Fruit fly (Drosophila melanogaster) whole organism, wandering third instar larva: ENCODE data around the gene Sil1.
A peak's percentile ranks its signal among the peaks of the same experiment; 100 is the strongest.

Experiments used
- Abd-B ChIP-seq: fragments of >200 bp; optimal IDR thresholded peaks from 2 replicates; lab custom pipeline; 2017; ENCODE audit warnings: missing biosample characterization, missing genetic modification characterization
- CG32264 ChIP-seq: fragments of 200-800 bp; sonication (Bioruptor generic); optimal IDR thresholded peaks from 2 replicates; lab custom pipeline; 2016; ENCODE audit warnings: missing biosample characterization, missing genetic modification characterization
- CG9705 ChIP-seq: fragments of 200-800 bp; sonication (Bioruptor generic); optimal IDR thresholded peaks from 2 replicates; lab custom pipeline; 2018; ENCODE audit warnings: missing biosample characterization, mild to moderate bottlenecking, missing genetic modification characterization
- CrebA ChIP-seq: fragments of 200-800 bp; sonication (Bioruptor generic); optimal IDR thresholded peaks from 2 replicates; lab custom pipeline; 2016; ENCODE audit warnings: missing biosample characterization, mild to moderate bottlenecking, missing genetic modification characterization, borderline replicate concordance
- Dfd ChIP-seq: fragments of >200 bp; optimal IDR thresholded peaks from 2 replicates; lab custom pipeline; 2017; ENCODE audit warnings: missing biosample characterization, missing genetic modification characterization
- Dif ChIP-seq: fragments of 200-275, 200-300 bp; sonication (Bioruptor generic); optimal IDR thresholded peaks from 2 replicates; lab custom pipeline; 2018; ENCODE audit warnings: missing biosample characterization, missing genetic modification characterization; ENCODE audit not compliant: partially characterized antibody
- GATAd ChIP-seq: sonication (Bioruptor generic); optimal IDR thresholded peaks from 2 replicates; lab custom pipeline; 2016; ENCODE audit warnings: missing biosample characterization, missing genetic modification characterization
- HLH106 ChIP-seq: fragments of 200-800 bp; optimal IDR thresholded peaks from 3 replicates; lab custom pipeline; 2019; ENCODE audit warnings: missing biosample characterization, mild to moderate bottlenecking, missing genetic modification characterization, moderate library complexity
- Hnf4 ChIP-seq: fragments of 200-800 bp; sonication (Bioruptor generic); optimal IDR thresholded peaks from 2 replicates; lab custom pipeline; 2016; ENCODE audit warnings: missing biosample characterization, mild to moderate bottlenecking, missing genetic modification characterization
- Hr78 ChIP-seq: fragments of >200 bp; optimal IDR thresholded peaks from 2 replicates; lab custom pipeline; 2017; ENCODE audit warnings: missing biosample characterization, missing genetic modification characterization
- Hr83 ChIP-seq: fragments of 200-300 bp; sonication (Bioruptor generic); optimal IDR thresholded peaks from 2 replicates; lab custom pipeline; 2016; ENCODE audit warnings: missing biosample characterization, mild to moderate bottlenecking, missing genetic modification characterization, moderate library complexity; ENCODE audit not compliant: poor library complexity, severe bottlenecking
- Jra ChIP-seq: sonication (Bioruptor generic); optimal IDR thresholded peaks from 2 replicates; lab custom pipeline; 2016; ENCODE audit warnings: missing biosample characterization, missing genetic modification characterization
- Mio ChIP-seq: sonication (Bioruptor generic); optimal IDR thresholded peaks from 2 replicates; lab custom pipeline; 2016; ENCODE audit warnings: missing biosample characterization, missing genetic modification characterization
- Myc ChIP-seq: fragments of >200 bp; optimal IDR thresholded peaks from 2 replicates; lab custom pipeline; 2017
- N ChIP-seq: fragments of >200 bp; optimal IDR thresholded peaks from 2 replicates; lab custom pipeline; 2018; ENCODE audit warnings: missing biosample characterization, missing external identifiers, missing genetic modification characterization
- OdsH ChIP-seq: fragments of 200-800 bp; sonication (Bioruptor generic); optimal IDR thresholded peaks from 2 replicates; lab custom pipeline; 2016; ENCODE audit warnings: missing biosample characterization, mild to moderate bottlenecking, missing genetic modification characterization
- Rel ChIP-seq, 2 experiments: fragments of 200-800 bp; sonication (Bioruptor generic) in 1 of 2; optimal IDR thresholded peaks; 2 replicates in 1 of 2; 3 replicates in 1 of 2; lab custom pipeline; 2016 to 2019; ENCODE audit warnings: mild to moderate bottlenecking in 2 of 2, missing biosample characterization in 2 of 2, missing genetic modification characterization in 2 of 2, moderate library complexity in 1 of 2
- Sp1 ChIP-seq: fragments of 200-800 bp; sonication (Bioruptor generic); optimal IDR thresholded peaks from 3 replicates; lab custom pipeline; 2019; ENCODE audit warnings: missing biosample characterization, mild to moderate bottlenecking, missing genetic modification characterization, moderate library complexity
- Vsx2 ChIP-seq: fragments of 200-300, 225-300 bp; sonication (Bioruptor generic); optimal IDR thresholded peaks from 2 replicates; lab custom pipeline; 2018; ENCODE audit warnings: missing biosample characterization, missing genetic modification characterization; ENCODE audit not compliant: partially characterized antibody
- br ChIP-seq: fragments of 200-800 bp; sonication (Bioruptor generic); optimal IDR thresholded peaks from 2 replicates; lab custom pipeline; 2016; ENCODE audit warnings: missing biosample characterization, missing genetic modification characterization
- brk ChIP-seq: fragments of 200-800 bp; sonication (Bioruptor generic); optimal IDR thresholded peaks from 2 replicates; lab custom pipeline; 2016; ENCODE audit warnings: missing biosample characterization, mild to moderate bottlenecking, missing genetic modification characterization
- dl ChIP-seq, 2 experiments: fragments of 175-275, 200-275 bp in 1 of 2; fragments of 200-275 bp in 1 of 2; sonication (Bioruptor generic); optimal IDR thresholded peaks; lab custom pipeline; 2018; ENCODE audit warnings: mild to moderate bottlenecking in 2 of 2, missing biosample characterization in 2 of 2, missing genetic modification characterization in 2 of 2, moderate library complexity in 2 of 2; ENCODE audit not compliant: partially characterized antibody in 2 of 2, insufficient read depth in 1 of 2
- dmrt93B ChIP-seq: fragments of 200-800 bp; sonication (Bioruptor generic); optimal IDR thresholded peaks from 2 replicates; lab custom pipeline; 2018; ENCODE audit warnings: missing biosample characterization, mild to moderate bottlenecking, missing genetic modification characterization
- dsf ChIP-seq: sonication (Bioruptor generic); optimal IDR thresholded peaks from 2 replicates; lab custom pipeline; 2016; ENCODE audit warnings: missing biosample characterization, missing genetic modification characterization, borderline replicate concordance
- ey ChIP-seq: fragments of 200-800 bp; sonication (Bioruptor generic); optimal IDR thresholded peaks from 2 replicates; lab custom pipeline; 2016; ENCODE audit warnings: missing biosample characterization, missing genetic modification characterization
- foxo ChIP-seq, 2 experiments: fragments of 200-800 bp; sonication (Bioruptor generic); optimal IDR thresholded peaks; 2 replicates in 1 of 2; 3 replicates in 1 of 2; lab custom pipeline; 2016 to 2017; ENCODE audit warnings: missing biosample characterization in 2 of 2, missing genetic modification characterization in 2 of 2
- fru ChIP-seq: fragments of 200-800 bp; sonication (Bioruptor generic); optimal IDR thresholded peaks from 3 replicates; lab custom pipeline; 2016; ENCODE audit warnings: missing biosample characterization, mild to moderate bottlenecking, missing genetic modification characterization
- h ChIP-seq: fragments of 200-800 bp; sonication (Bioruptor generic); optimal IDR thresholded peaks from 3 replicates; lab custom pipeline; 2016; ENCODE audit warnings: missing biosample characterization, mild to moderate bottlenecking, missing genetic modification characterization
- jim ChIP-seq: fragments of 175-275, 200-325 bp; sonication (Bioruptor generic); optimal IDR thresholded peaks from 2 replicates; lab custom pipeline; 2016; ENCODE audit warnings: missing biosample characterization, mild to moderate bottlenecking, missing genetic modification characterization
- lola ChIP-seq: fragments of >200 bp; optimal IDR thresholded peaks from 2 replicates; lab custom pipeline; 2017; ENCODE audit warnings: missing biosample characterization, missing genetic modification characterization
- pan ChIP-seq: fragments of >200 bp; optimal IDR thresholded peaks from 2 replicates; lab custom pipeline; 2017
- psq ChIP-seq: fragments of 200-800 bp; sonication (Bioruptor generic); optimal IDR thresholded peaks from 3 replicates; lab custom pipeline; 2017; ENCODE audit warnings: missing biosample characterization, mild to moderate bottlenecking, missing genetic modification characterization, moderate library complexity
- rgr ChIP-seq: fragments of 200-800 bp; sonication (Bioruptor generic); optimal IDR thresholded peaks from 3 replicates; lab custom pipeline; 2016; ENCODE audit warnings: missing biosample characterization, mild to moderate bottlenecking, missing genetic modification characterization
- sage ChIP-seq: fragments of 200-800 bp; sonication (Bioruptor generic); optimal IDR thresholded peaks from 2 replicates; lab custom pipeline; 2016; ENCODE audit warnings: missing biosample characterization, mild to moderate bottlenecking, missing genetic modification characterization
- sv ChIP-seq: fragments of 200-800 bp; sonication (Bioruptor generic); optimal IDR thresholded peaks from 3 replicates; lab custom pipeline; 2016; ENCODE audit warnings: missing biosample characterization, missing genetic modification characterization
- tai ChIP-seq: sonication (Bioruptor generic); optimal IDR thresholded peaks from 2 replicates; lab custom pipeline; 2016; ENCODE audit warnings: missing biosample characterization, missing genetic modification characterization
- usp ChIP-seq: fragments of >200 bp; optimal IDR thresholded peaks from 2 replicates; lab custom pipeline; 2017; ENCODE audit warnings: missing biosample characterization, missing genetic modification characterization
- woc ChIP-seq: sonication (Bioruptor generic); optimal IDR thresholded peaks from 2 replicates; lab custom pipeline; 2016; ENCODE audit warnings: missing biosample characterization, mild to moderate bottlenecking, missing genetic modification characterization

The Sil1 gene

dm6 chr3R:25265589-25266201, 30.4 kb upstream of the Sil1 start, which contains the start of the genes GlnRS and RIOK2 (continued):
- TF ChIP-seq dl (GFP tag; optimal IDR thresholded peaks at IDR 0.05; lab: Kevin White, UChicago; ENCODE audit: insufficient read depth in 1 of 2, partially characterized antibody in 2 of 2): no peak
- no peak for TF ChIP-seq lola (GFP tag; lab: Kevin White, UChicago)
- TF ChIP-seq h (GFP tag; lab: Kevin White, UChicago): no peak
- TF ChIP-seq dsf (GFP tag; lab: Kevin White, UChicago): no peak
- peak; percentile 79 for TF ChIP-seq Hr78 (GFP tag; lab: Kevin White, UChicago)
- no peak for TF ChIP-seq rgr
- TF ChIP-seq N (GFP tag; lab: Kevin White, UChicago): peak; percentile 100
- no peak for TF ChIP-seq CG9705 (GFP tag; lab: Kevin White, UChicago)
- no peak for TF ChIP-seq Dfd (GFP tag; lab: Kevin White, UChicago)

DNA sequence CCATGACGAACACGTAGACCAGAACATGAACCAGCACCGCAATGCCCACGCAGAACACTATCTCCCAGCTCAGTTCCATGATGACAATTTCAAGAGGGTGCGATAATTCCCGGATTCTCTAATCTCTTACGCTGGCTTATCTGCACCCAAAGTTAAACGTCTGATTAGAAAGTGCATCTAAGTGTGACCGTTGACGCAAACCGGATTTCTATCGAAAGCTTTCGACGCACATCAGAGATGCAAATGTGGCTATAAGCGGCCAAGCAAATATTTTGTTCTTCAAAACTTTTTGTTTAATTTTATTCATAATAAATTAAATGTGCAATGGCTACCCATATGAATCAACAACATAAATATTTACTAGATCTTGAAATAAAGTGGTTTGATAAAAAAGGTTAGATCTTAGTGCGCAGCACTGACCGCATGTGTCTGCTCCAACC, 27.0 kb upstream of the Sil1 start, which contains the start of the genes Kdsr and CG11858:
TSS of gene Kdsr (minus strand) at position 177 of the 440 bp plus-strand sequence.
TSS of gene CG11858 (plus strand) at position 420 of the 440 bp plus-strand sequence.
- TF ChIP-seq rgr: peak; percentile 71
- TF ChIP-seq foxo (GFP tag; optimal IDR thresholded peaks at IDR 0.05; lab: Kevin White, UChicago): peak; percentile 25 to 79
- TF ChIP-seq br (GFP tag; lab: Kevin White, UChicago): peak; percentile 72
- no peak for TF ChIP-seq Rel (GFP tag; optimal IDR thresholded peaks at IDR 0.05; lab: Kevin White, UChicago)
- TF ChIP-seq Rel (tag; optimal IDR thresholded peaks at IDR 0.05; lab: Kevin White, UChicago): peak; percentile 53
- TF ChIP-seq Abd-B: no peak
- TF ChIP-seq OdsH: peak; percentile 55
- no peak for TF ChIP-seq Hnf4 (GFP tag; lab: Kevin White, UChicago)
- no peak for TF ChIP-seq jim (GFP tag; lab: Kevin White, UChicago)
- no peak for TF ChIP-seq Mio (GFP tag; lab: Kevin White, UChicago)
- TF ChIP-seq psq (GFP tag; lab: Kevin White, UChicago): peak; percentile 52
- TF ChIP-seq CrebA: no peak
- peak; percentile 67 for TF ChIP-seq sv (GFP tag; lab: Kevin White, UChicago)
- TF ChIP-seq Dif (GFP tag; lab: Kevin White, UChicago): no peak
- no peak for TF ChIP-seq sage
- TF ChIP-seq Myc (lab: Kevin White, UChicago): peak; percentile 99
- no peak for TF ChIP-seq dsf (GFP tag; lab: Kevin White, UChicago)
- peak; percentile 93 for TF ChIP-seq woc (GFP tag; lab: Kevin White, UChicago)
- TF ChIP-seq ey (GFP tag; lab: Kevin White, UChicago): peak; percentile 75
- TF ChIP-seq tai (GFP tag; lab: Kevin White, UChicago): no peak
- TF ChIP-seq Sp1: peak; percentile 74
- peak; percentile 72 for TF ChIP-seq HLH106 (tag; lab: Kevin White, UChicago)
- no peak for TF ChIP-seq dmrt93B (GFP tag; lab: Kevin White, UChicago)
- peak; percentile 36 for TF ChIP-seq CG32264 (GFP tag; lab: Kevin White, UChicago)
- TF ChIP-seq CG9705 (GFP tag; lab: Kevin White, UChicago): peak; percentile 72
- peak; percentile 83 for TF ChIP-seq h (GFP tag; lab: Kevin White, UChicago)
- no peak for TF ChIP-seq N (GFP tag; lab: Kevin White, UChicago)
- TF ChIP-seq brk (GFP tag; lab: Kevin White, UChicago): no peak
- TF ChIP-seq Hr83 (GFP tag; lab: Kevin White, UChicago): no peak
- peak; percentile 57 for TF ChIP-seq GATAd (GFP tag; lab: Kevin White, UChicago)
- TF ChIP-seq Jra (GFP tag; lab: Kevin White, UChicago): peak; percentile 62
- no peak for TF ChIP-seq pan (lab: Kevin White, UChicago)
- no peak for TF ChIP-seq Dfd (GFP tag; lab: Kevin White, UChicago)
- TF ChIP-seq Vsx2 (GFP tag; lab: Kevin White, UChicago): no peak
- peak; percentile 75 for TF ChIP-seq fru (GFP tag; lab: Kevin White, UChicago)
- TF ChIP-seq Hr78 (GFP tag; lab: Kevin White, UChicago): no peak
- TF ChIP-seq lola (GFP tag; lab: Kevin White, UChicago): no peak
- no peak for TF ChIP-seq usp
- no peak for TF ChIP-seq dl (GFP tag; optimal IDR thresholded peaks at IDR 0.05; lab: Kevin White, UChicago; ENCODE audit: insufficient read depth in 1 of 2, partially characterized antibody in 2 of 2)
